Fruit fly (Drosophila melanogaster): Measurements from ENCODE around the gene CG14883.

- TF ChIP-seq ttk (optimal IDR thresholded peaks at IDR 0.05) (no peak), psq (optimal IDR thresholded peaks at IDR 0.05) (no peak)
Observed at dm6 chr3R:16476472-16476871, 20.6 kb downstream of the CG14883 start.

All from Kc167 (cell line).